Fruit fly (Drosophila melanogaster) whole organism: ENCODE data around the gene CG46448.

ENCODE experiments used
- CG8478 ChIP-seq: fragments of >200 bp; optimal IDR thresholded peaks from 2 replicates; lab custom pipeline; 2018; ENCODE audit warnings: inconsistent platforms
- Dll ChIP-seq: fragments of >200 bp; optimal IDR thresholded peaks from 2 replicates; lab custom pipeline; 2017
- EcR ChIP-seq, 2 experiments: fragments of >200 bp; optimal IDR thresholded peaks; 2 replicates each; lab custom pipeline; 2017; ENCODE audit warnings: missing biosample characterization in 2 of 2, missing genetic modification characterization in 2 of 2, missing genetic modification reagents in 2 of 2
- pan ChIP-seq: fragments of >200 bp; optimal IDR thresholded peaks from 2 replicates; lab custom pipeline; 2017
- psq ChIP-seq: fragments of >200 bp; optimal IDR thresholded peaks from 2 replicates; lab custom pipeline; 2017
- usp ChIP-seq: fragments of >200 bp; optimal IDR thresholded peaks from 2 replicates; lab custom pipeline; 2017; ENCODE audit warnings: missing biosample characterization, missing genetic modification characterization, mixed read lengths

dm6 chr2L:2365655-2366214, 25.7 kb upstream of the CG46448 start:
- no peak for TF ChIP-seq pan
- no peak for TF ChIP-seq Dll (lab: Kevin White, UChicago)
- no peak for TF ChIP-seq usp
- TF ChIP-seq psq (lab: Kevin White, UChicago): no peak
- TF ChIP-seq CG8478 (lab: Kevin White, UChicago): no peak
- TF ChIP-seq EcR (GFP tag; optimal IDR thresholded peaks at IDR 0.05; lab: Kevin White, UChicago): no peak
